Fruit fly (Drosophila melanogaster) whole organism, embryonic: ENCODE measurements around the gene akirin.

ENCODE experiments used
- Adf1 ChIP-seq: fragments of 200-800 bp; sonication (Bioruptor generic); IDR thresholded peaks from 2 replicates; pipeline ENCODE4 v1.3.6; 2022; ENCODE audit warnings: missing biosample characterization, missing genetic modification characterization
- CG10462 ChIP-seq: fragments of 200-800 bp; sonication (Bioruptor generic); optimal IDR thresholded peaks from 2 replicates; lab custom pipeline; 2016; ENCODE audit warnings: missing biosample characterization, missing genetic modification characterization
- CG10543 ChIP-seq: fragments of 200-800 bp; sonication (Bioruptor generic); optimal IDR thresholded peaks from 3 replicates; lab custom pipeline; 2017; ENCODE audit warnings: missing biosample characterization, mild to moderate bottlenecking, missing genetic modification characterization, moderate library complexity
- CG10979 ChIP-seq: fragments of 200-800 bp; sonication (Bioruptor generic); optimal IDR thresholded peaks from 2 replicates; lab custom pipeline; 2018; ENCODE audit warnings: missing biosample characterization, mild to moderate bottlenecking, missing genetic modification characterization, moderate library complexity
- CG12391 ChIP-seq: fragments of 200-800 bp; sonication (Bioruptor generic); optimal IDR thresholded peaks from 3 replicates; lab custom pipeline; 2018; ENCODE audit warnings: missing biosample characterization, mild to moderate bottlenecking, missing genetic modification characterization, moderate library complexity
- CG12769 ChIP-seq: fragments of 200-800 bp; sonication (Bioruptor generic); optimal IDR thresholded peaks from 2 replicates; lab custom pipeline; 2019; ENCODE audit warnings: missing biosample characterization, mild to moderate bottlenecking, missing genetic modification characterization, moderate library complexity
- CG15073 ChIP-seq: fragments of 200-800 bp; sonication (Bioruptor generic); optimal IDR thresholded peaks from 2 replicates; lab custom pipeline; 2016; ENCODE audit warnings: missing biosample characterization, missing genetic modification characterization
- CG15269 ChIP-seq: fragments of 200-800 bp; sonication (Bioruptor generic); optimal IDR thresholded peaks from 2 replicates; lab custom pipeline; 2018; ENCODE audit warnings: missing biosample characterization, mild to moderate bottlenecking, missing genetic modification characterization, moderate library complexity
- CG17328 ChIP-seq: fragments of 200-800 bp; sonication (Bioruptor generic); IDR thresholded peaks from 2 replicates; pipeline ENCODE4 v1.3.6; 2022; ENCODE audit warnings: missing biosample characterization, missing genetic modification characterization
- CG17361 ChIP-seq: fragments of 200-800 bp; sonication (Bioruptor generic); IDR thresholded peaks from 3 replicates; pipeline ENCODE4 v1.3.6; 2022; ENCODE audit warnings: missing biosample characterization, missing genetic modification characterization
- CG2678 ChIP-seq: fragments of 200-800 bp; sonication (Bioruptor generic); optimal IDR thresholded peaks from 3 replicates; lab custom pipeline; 2019; ENCODE audit warnings: missing biosample characterization, mild to moderate bottlenecking, missing genetic modification characterization, moderate library complexity
- CG30403 ChIP-seq: fragments of 200-800 bp; sonication (Bioruptor generic); optimal IDR thresholded peaks from 3 replicates; lab custom pipeline; 2016; ENCODE audit warnings: missing biosample characterization, missing genetic modification characterization
- CG3065 ChIP-seq: fragments of 200-800 bp; sonication (Bioruptor generic); optimal IDR thresholded peaks from 2 replicates; lab custom pipeline; 2016; ENCODE audit warnings: missing biosample characterization, missing genetic modification characterization
- CG3995 ChIP-seq: fragments of 200-800 bp; sonication (Bioruptor generic); optimal IDR thresholded peaks from 3 replicates; lab custom pipeline; 2016; ENCODE audit warnings: missing biosample characterization, missing genetic modification characterization
- CG4282 ChIP-seq: fragments of 200-800 bp; sonication (Bioruptor generic); optimal IDR thresholded peaks from 2 replicates; lab custom pipeline; 2016; ENCODE audit warnings: missing biosample characterization, missing genetic modification characterization
- CG4328 ChIP-seq: fragments of 200-800 bp; sonication (Bioruptor generic); optimal IDR thresholded peaks from 3 replicates; lab custom pipeline; 2017; ENCODE audit warnings: missing biosample characterization, missing genetic modification reagents, missing genetic modification characterization
- CG43689 ChIP-seq: fragments of 200-800 bp; sonication (Bioruptor generic); IDR thresholded peaks from 2 replicates; pipeline ENCODE4 v1.3.6; 2022; ENCODE audit warnings: missing biosample characterization, missing genetic modification characterization
- CG4707 ChIP-seq: fragments of 200-800 bp; sonication (Bioruptor generic); optimal IDR thresholded peaks from 2 replicates; lab custom pipeline; 2018; ENCODE audit warnings: missing biosample characterization, mild to moderate bottlenecking, missing genetic modification characterization, moderate library complexity
- CG5245 ChIP-seq: fragments of 200-800 bp; sonication (Bioruptor generic); optimal IDR thresholded peaks from 3 replicates; lab custom pipeline; 2016; ENCODE audit warnings: missing biosample characterization, missing genetic modification characterization
- CG7987 ChIP-seq: fragments of 200-800 bp; sonication (Bioruptor generic); optimal IDR thresholded peaks from 2 replicates; lab custom pipeline; 2018; ENCODE audit warnings: missing biosample characterization, mild to moderate bottlenecking, missing genetic modification characterization, moderate library complexity
- CG9797 ChIP-seq: fragments of 200-800 bp; sonication (Bioruptor generic); optimal IDR thresholded peaks from 3 replicates; lab custom pipeline; 2018; ENCODE audit warnings: missing biosample characterization, mild to moderate bottlenecking, missing genetic modification characterization
- CTCF ChIP-seq: fragments of 200-800 bp; sonication (Bioruptor generic); optimal IDR thresholded peaks from 2 replicates; lab custom pipeline; 2017; ENCODE audit warnings: missing biosample characterization, mild to moderate bottlenecking, missing genetic modification characterization, moderate library complexity
- CoRest ChIP-seq: fragments of 200-800 bp; sonication (Bioruptor generic); optimal IDR thresholded peaks from 3 replicates; lab custom pipeline; 2018; ENCODE audit warnings: missing biosample characterization, mild to moderate bottlenecking, missing genetic modification characterization, moderate library complexity
- Dad ChIP-seq: fragments of 200-800 bp; sonication (Bioruptor generic); optimal IDR thresholded peaks from 3 replicates; lab custom pipeline; 2016; ENCODE audit warnings: missing biosample characterization, missing genetic modification characterization
- Fer3 ChIP-seq: fragments of 200-800 bp; sonication (Bioruptor generic); optimal IDR thresholded peaks from 2 replicates; lab custom pipeline; 2018; ENCODE audit warnings: missing biosample characterization, mild to moderate bottlenecking, missing genetic modification characterization, moderate library complexity
- HLHmδ ChIP-seq: fragments of 200-800 bp; sonication (Bioruptor generic); optimal IDR thresholded peaks from 2 replicates; lab custom pipeline; 2018; ENCODE audit warnings: missing biosample characterization, mild to moderate bottlenecking, missing genetic modification characterization, moderate library complexity
- HmgD ChIP-seq: fragments of 200-800 bp; sonication (Bioruptor generic); optimal IDR thresholded peaks from 3 replicates; lab custom pipeline; 2016; ENCODE audit warnings: missing biosample characterization, missing genetic modification characterization
- Hr51 ChIP-seq, 2 experiments: fragments of 200-800 bp; sonication (Bioruptor generic); optimal IDR thresholded peaks; 2 replicates in 1 of 2; 3 replicates in 1 of 2; lab custom pipeline; 2016 to 2018; ENCODE audit warnings: missing biosample characterization in 2 of 2, missing genetic modification characterization in 2 of 2, mild to moderate bottlenecking in 1 of 2, moderate library complexity in 1 of 2
- NFAT ChIP-seq: fragments of 200-800 bp; sonication (Bioruptor generic); IDR thresholded peaks from 2 replicates; pipeline ENCODE4 v1.3.6; 2022; ENCODE audit warnings: missing biosample characterization, missing genetic modification characterization
- Nf-YB ChIP-seq: fragments of 200-800 bp; sonication (Bioruptor generic); optimal IDR thresholded peaks from 3 replicates; lab custom pipeline; 2019; ENCODE audit warnings: missing biosample characterization, mild to moderate bottlenecking, missing genetic modification characterization, moderate library complexity
- Oaz ChIP-seq: fragments of 200-800 bp; sonication (Bioruptor generic); IDR thresholded peaks from 2 replicates; pipeline ENCODE4 v1.3.6; 2022; ENCODE audit warnings: missing biosample characterization, missing genetic modification characterization
- PHDP ChIP-seq: fragments of 200-800 bp; sonication (Bioruptor generic); optimal IDR thresholded peaks from 3 replicates; lab custom pipeline; 2018; ENCODE audit warnings: missing biosample characterization, mild to moderate bottlenecking, missing genetic modification characterization, moderate library complexity
- TFAM ChIP-seq: fragments of 200-800 bp; sonication (Bioruptor generic); optimal IDR thresholded peaks from 2 replicates; lab custom pipeline; 2017; ENCODE audit warnings: missing biosample characterization, missing genetic modification characterization, inconsistent platforms
- Taf1 ChIP-seq: fragments of 200-800 bp; sonication (Bioruptor generic); IDR thresholded peaks from 2 replicates; pipeline ENCODE4 v1.3.6; 2022; ENCODE audit warnings: missing biosample characterization, missing genetic modification characterization
- Usf ChIP-seq: fragments of 200-800 bp; sonication (Bioruptor generic); optimal IDR thresholded peaks from 2 replicates; lab custom pipeline; 2017; ENCODE audit warnings: missing genotype, missing biosample characterization, missing genetic modification characterization
- ara ChIP-seq: fragments of 200-800 bp; sonication (Bioruptor generic); IDR thresholded peaks from 2 replicates; pipeline ENCODE4 v1.3.6; 2022; ENCODE audit warnings: missing biosample characterization, missing genetic modification characterization
- ase ChIP-seq: fragments of 200-800 bp; sonication (Bioruptor generic); IDR thresholded peaks from 3 replicates; pipeline ENCODE4 v1.3.6; 2022; ENCODE audit warnings: missing biosample characterization, missing genetic modification characterization
- cg ChIP-seq: fragments of 200-800 bp; sonication (Bioruptor generic); optimal IDR thresholded peaks from 3 replicates; lab custom pipeline; 2019; ENCODE audit warnings: missing biosample characterization, mild to moderate bottlenecking, missing genetic modification characterization, moderate library complexity
- chm ChIP-seq: fragments of 200-800 bp; sonication (Bioruptor generic); IDR thresholded peaks from 2 replicates; pipeline ENCODE4 v1.3.6; 2022; ENCODE audit warnings: missing biosample characterization, missing genetic modification characterization
- esg ChIP-seq: fragments of 200-800 bp; sonication (Bioruptor generic); conservative IDR thresholded peaks from 2 replicates; pipeline ENCODE4 v1.3.6; 2022; ENCODE audit warnings: missing biosample characterization, missing genetic modification characterization
- fd3F ChIP-seq: fragments of 200-800 bp; sonication (Bioruptor generic); optimal IDR thresholded peaks from 2 replicates; lab custom pipeline; 2018; ENCODE audit warnings: missing biosample characterization, mild to moderate bottlenecking, missing genetic modification characterization, moderate library complexity
- grn ChIP-seq: fragments of 200-800 bp; sonication (Bioruptor generic); optimal IDR thresholded peaks from 3 replicates; lab custom pipeline; 2017; ENCODE audit warnings: missing biosample characterization, missing genetic modification characterization
- her ChIP-seq: fragments of 200-800 bp; sonication (Bioruptor generic); optimal IDR thresholded peaks from 2 replicates; lab custom pipeline; 2016; ENCODE audit warnings: missing biosample characterization, missing genetic modification characterization
- klu ChIP-seq: fragments of 200-800 bp; sonication (Bioruptor generic); IDR thresholded peaks from 2 replicates; pipeline ENCODE4 v1.3.6; 2022; ENCODE audit warnings: missing biosample characterization, missing genetic modification characterization
- lbe ChIP-seq: fragments of 200-800 bp; sonication (Bioruptor generic); optimal IDR thresholded peaks from 2 replicates; lab custom pipeline; 2016; ENCODE audit warnings: missing biosample characterization, mild to moderate bottlenecking, missing genetic modification characterization
- onecut ChIP-seq: fragments of 200-800 bp; sonication (Bioruptor generic); IDR thresholded peaks from 2 replicates; pipeline ENCODE4 v1.3.6; 2022; ENCODE audit warnings: missing biosample characterization, missing genetic modification characterization
- pzg ChIP-seq: fragments of 200-800 bp; sonication (Bioruptor generic); optimal IDR thresholded peaks from 3 replicates; lab custom pipeline; 2018; ENCODE audit warnings: missing biosample characterization, mild to moderate bottlenecking, missing genetic modification characterization, moderate library complexity
- row ChIP-seq: fragments of 200-800 bp; sonication (Bioruptor generic); IDR thresholded peaks from 3 replicates; pipeline ENCODE4 v1.3.6; 2022; ENCODE audit warnings: missing biosample characterization, missing genetic modification characterization
- sens ChIP-seq: fragments of 200-800 bp; sonication (Bioruptor generic); peaks from one replicate; lab custom pipeline; 2016; ENCODE audit warnings: missing biosample characterization, missing genetic modification characterization
- seq ChIP-seq: fragments of 200-800 bp; sonication (Bioruptor generic); IDR thresholded peaks from 2 replicates; pipeline ENCODE4 v1.3.6; 2022; ENCODE audit warnings: missing biosample characterization, missing genetic modification characterization
- sna ChIP-seq: fragments of 200-800 bp; sonication (Bioruptor generic); IDR thresholded peaks from 2 replicates; pipeline ENCODE4 v1.3.6; 2022; ENCODE audit warnings: missing biosample characterization, missing genetic modification characterization; ENCODE audit not compliant: partially characterized antibody
- sob ChIP-seq: fragments of 200-800 bp; sonication (Bioruptor generic); IDR thresholded peaks from 2 replicates; pipeline ENCODE4 v1.3.6; 2022; ENCODE audit warnings: missing biosample characterization, missing genetic modification characterization
- tio ChIP-seq: fragments of 200-800 bp; sonication (Bioruptor generic); optimal IDR thresholded peaks from 2 replicates; lab custom pipeline; 2017; ENCODE audit warnings: missing biosample characterization, missing genetic modification characterization, inconsistent platforms

The akirin gene

dm6 chr3L:7361095-7361522, 8.5 kb upstream of the akirin start (continued):
- TF ChIP-seq CG4282: no peak
- TF ChIP-seq Dad (GFP tag; lab: Kevin White, UChicago): peak; percentile 23
- peak; percentile 17 for TF ChIP-seq PHDP (tag; lab: Kevin White, UChicago)
- peak; percentile 71 for TF ChIP-seq sens
- peak; percentile 42 for TF ChIP-seq HLHmδ (GFP tag; lab: Kevin White, UChicago)
- peak; percentile 29 for TF ChIP-seq Nf-YB (GFP tag; lab: Kevin White, UChicago)
- no peak for TF ChIP-seq CG15073 (GFP tag; lab: Kevin White, UChicago)
- peak; percentile 2 for TF ChIP-seq CG5245 (GFP tag; lab: Kevin White, UChicago)
- TF ChIP-seq pzg (GFP tag; lab: Kevin White, UChicago): no peak
- TF ChIP-seq lbe (GFP tag; lab: Kevin White, UChicago): no peak
- TF ChIP-seq ara (GFP tag; lab: Robert Waterston, UW): peak; percentile 46
- no peak for TF ChIP-seq seq (GFP tag; lab: Robert Waterston, UW)
- TF ChIP-seq Hr51 (GFP tag; optimal IDR thresholded peaks at IDR 0.05; lab: Kevin White, UChicago): no peak
- no peak for TF ChIP-seq CG17328 (GFP tag; lab: Robert Waterston, UW)
- TF ChIP-seq grn (GFP tag; lab: Kevin White, UChicago): peak; percentile 94
- peak; percentile 75 for TF ChIP-seq CG3995
- TF ChIP-seq Fer3: no peak
- TF ChIP-seq CG10979 (tag; lab: Kevin White, UChicago): peak; percentile 0
- TF ChIP-seq CG10543: no peak
- TF ChIP-seq CG12769 (tag; lab: Kevin White, UChicago): peak; percentile 51
- TF ChIP-seq NFAT: no peak
- TF ChIP-seq CG3065 (GFP tag; lab: Kevin White, UChicago): no peak
- TF ChIP-seq tio: no peak
- no peak for TF ChIP-seq Oaz (GFP tag; lab: Robert Waterston, UW)
- no peak for TF ChIP-seq sob
- peak; percentile 46 for TF ChIP-seq CG2678
- TF ChIP-seq klu (GFP tag; lab: Robert Waterston, UW): no peak
- TF ChIP-seq CG10462: no peak
- TF ChIP-seq onecut (GFP tag; lab: Robert Waterston, UW): peak; percentile 71
- TF ChIP-seq her (GFP tag; lab: Kevin White, UChicago): no peak
- TF ChIP-seq CTCF (GFP tag; lab: Kevin White, UChicago): peak; percentile 60
- no peak for TF ChIP-seq esg (GFP tag; lab: Robert Waterston, UW)
- no peak for TF ChIP-seq HmgD (GFP tag; lab: Kevin White, UChicago)
- TF ChIP-seq CG4707: no peak
- TF ChIP-seq CG17361 (GFP tag; lab: Robert Waterston, UW): no peak
- no peak for TF ChIP-seq CoRest (tag; lab: Kevin White, UChicago)
- no peak for TF ChIP-seq CG4328
- TF ChIP-seq CG15269 (tag; lab: Kevin White, UChicago): peak; percentile 8
- TF ChIP-seq CG7987 (GFP tag; lab: Kevin White, UChicago): peak; percentile 4
- TF ChIP-seq CG43689 (GFP tag; lab: Robert Waterston, UW): no peak
- no peak for TF ChIP-seq fd3F (GFP tag; lab: Kevin White, UChicago)
- no peak for TF ChIP-seq Taf1 (GFP tag; lab: Robert Waterston, UW)
- peak; percentile 46; the same call in 2 of the 3 replicates for TF ChIP-seq row (GFP tag; lab: Robert Waterston, UW)
- no peak for TF ChIP-seq CG9797 (GFP tag; lab: Kevin White, UChicago)
- no peak for TF ChIP-seq ase (GFP tag; lab: Robert Waterston, UW)
- TF ChIP-seq cg (GFP tag; lab: Kevin White, UChicago): peak; percentile 86
- no peak for TF ChIP-seq sna (GFP tag; lab: Robert Waterston, UW)
- TF ChIP-seq TFAM (GFP tag; lab: Kevin White, UChicago): no peak
- TF ChIP-seq chm: no peak
- no peak for TF ChIP-seq Adf1 (GFP tag; lab: Robert Waterston, UW)
- TF ChIP-seq CG30403 (GFP tag; lab: Kevin White, UChicago): peak; percentile 13
- TF ChIP-seq CG12391: no peak
- no peak for TF ChIP-seq Usf (GFP tag; lab: Kevin White, UChicago)
